Comparison of ENCODE assay signal across 3 fruit fly cellular contexts in genomic region chrX:3047691-3048090, dm6.
TF ChIP-seq lines count a peak whose summit lies in the region.

No protein-coding gene starts in this region.

TF ChIP-seq in whole organism, embryonic, 481 proteins besides CTCF, POLR2A, EP300 and RAD21 (continued from another document and continues in another):
- no peak for TF ChIP-seq ro (GFP tag; IDR thresholded peaks at IDR 0.05; lab: Robert Waterston, UW)
- no peak for TF ChIP-seq CG30431 (GFP tag; optimal IDR thresholded peaks at IDR 0.05; lab: Kevin White, UChicago)
- TF ChIP-seq CG8388 (GFP tag; optimal IDR thresholded peaks at IDR 0.05; lab: Kevin White, UChicago) = no peak
- no peak for TF ChIP-seq CG10462 (GFP tag; optimal IDR thresholded peaks at IDR 0.05; lab: Kevin White, UChicago)
- no peak for TF ChIP-seq Ssrp (tag; optimal IDR thresholded peaks at IDR 0.05; lab: Kevin White, UChicago)
- no peak for TF ChIP-seq D19B (GFP tag; optimal IDR thresholded peaks at IDR 0.05; lab: Kevin White, UChicago)
- TF ChIP-seq CG1832 (GFP tag; optimal IDR thresholded peaks at IDR 0.05; lab: Kevin White, UChicago) = no peak
- no peak for TF ChIP-seq CG8765 (GFP tag; IDR thresholded peaks at IDR 0.05; lab: Robert Waterston, UW)
- no peak for TF ChIP-seq Hmx (GFP tag; optimal IDR thresholded peaks at IDR 0.05; lab: Kevin White, UChicago)
- TF ChIP-seq CG2116 (GFP tag; optimal IDR thresholded peaks at IDR 0.05; lab: Kevin White, UChicago) = no peak
- no peak for TF ChIP-seq dmrt11E (tag; optimal IDR thresholded peaks at IDR 0.05; lab: Kevin White, UChicago)
- no peak for TF ChIP-seq sr (GFP tag; IDR thresholded peaks at IDR 0.05; lab: Robert Waterston, UW)
- no peak for TF ChIP-seq CG8089 (GFP tag; optimal IDR thresholded peaks at IDR 0.05; lab: Kevin White, UChicago)
- TF ChIP-seq tap (tag; optimal IDR thresholded peaks at IDR 0.05; lab: Kevin White, UChicago) = no peak
- TF ChIP-seq CG3726 (GFP tag; IDR thresholded peaks at IDR 0.05; lab: Robert Waterston, UW) = no peak
- peak; percentile 43 for TF ChIP-seq CG1603 (tag; optimal IDR thresholded peaks at IDR 0.05; lab: Kevin White, UChicago)
- no peak for TF ChIP-seq trh (GFP tag; optimal IDR thresholded peaks at IDR 0.05; lab: Kevin White, UChicago)
- no peak for TF ChIP-seq yki (optimal IDR thresholded peaks at IDR 0.05; lab: Kevin White, UChicago)
- TF ChIP-seq ap (GFP tag; IDR thresholded peaks at IDR 0.05; lab: Robert Waterston, UW) = no peak
- peak; percentile 46; the same call in 1 of the 3 replicates for TF ChIP-seq ci (GFP tag; IDR thresholded peaks at IDR 0.05; lab: Robert Waterston, UW)
- TF ChIP-seq dm (GFP tag; optimal IDR thresholded peaks at IDR 0.05; lab: Kevin White, UChicago) = no peak
- TF ChIP-seq gem (tag; optimal IDR thresholded peaks at IDR 0.05; lab: Kevin White, UChicago) = peak; percentile 9
- TF ChIP-seq HLHmδ (GFP tag; optimal IDR thresholded peaks at IDR 0.05; lab: Kevin White, UChicago) = no peak
- peak; percentile 94 for TF ChIP-seq Drgx (GFP tag; IDR thresholded peaks at IDR 0.05; lab: Robert Waterston, UW)
- TF ChIP-seq bbx (GFP tag; IDR thresholded peaks at IDR 0.05; lab: Robert Waterston, UW; ENCODE audit: partially characterized antibody) = no peak
- TF ChIP-seq Oaz (GFP tag; IDR thresholded peaks at IDR 0.05; lab: Robert Waterston, UW) = no peak
- TF ChIP-seq CG2875 (GFP tag; optimal IDR thresholded peaks at IDR 0.05; lab: Kevin White, UChicago) = no peak
- TF ChIP-seq mirr (GFP tag; optimal IDR thresholded peaks at IDR 0.05; lab: Kevin White, UChicago) = no peak
- no peak for TF ChIP-seq chif (GFP tag; optimal IDR thresholded peaks at IDR 0.05; lab: Kevin White, UChicago)
- no peak for TF ChIP-seq Dll (GFP tag; IDR thresholded peaks at IDR 0.05; lab: Robert Waterston, UW; ENCODE audit: partially characterized antibody)
- no peak for TF ChIP-seq ttk (GFP tag; IDR thresholded peaks at IDR 0.05; lab: Robert Waterston, UW)
- TF ChIP-seq CG17359 (tag; optimal IDR thresholded peaks at IDR 0.05; lab: Kevin White, UChicago) = no peak
- no peak for TF ChIP-seq CG32772 (GFP tag; IDR thresholded peaks at IDR 0.05; lab: Robert Waterston, UW)
- TF ChIP-seq nom (GFP tag; optimal IDR thresholded peaks at IDR 0.05; lab: Kevin White, UChicago) = peak; percentile 51
- TF ChIP-seq CG2202 (tag; optimal IDR thresholded peaks at IDR 0.05; lab: Kevin White, UChicago) = no peak
- no peak for TF ChIP-seq wek (GFP tag; optimal IDR thresholded peaks at IDR 0.05; lab: Kevin White, UChicago)
- TF ChIP-seq BEAF-32 (GFP tag; optimal IDR thresholded peaks at IDR 0.05; lab: Kevin White, UChicago) = no peak
- TF ChIP-seq sim (GFP tag; IDR thresholded peaks at IDR 0.05; lab: Robert Waterston, UW) = no peak
- TF ChIP-seq bab2 (GFP tag; optimal IDR thresholded peaks at IDR 0.05; lab: Kevin White, UChicago) = no peak
- TF ChIP-seq Sox102F (GFP tag; optimal IDR thresholded peaks at IDR 0.05; lab: Kevin White, UChicago) = peak; percentile 25
- TF ChIP-seq Med (GFP tag; lab: Kevin White, UChicago) = peak; percentile 59
- TF ChIP-seq jigr1 (GFP tag; IDR thresholded peaks at IDR 0.05; lab: Robert Waterston, UW) = no peak
- no peak for TF ChIP-seq Elba2 (GFP tag; optimal IDR thresholded peaks at IDR 0.05; lab: Kevin White, UChicago)
- TF ChIP-seq B-H2 (GFP tag; optimal IDR thresholded peaks at IDR 0.05; lab: Kevin White, UChicago) = no peak
- TF ChIP-seq gce (GFP tag; IDR thresholded peaks at IDR 0.05; lab: Robert Waterston, UW) = peak; percentile 43; the same call in 1 of the 3 replicates
- TF ChIP-seq bsh (GFP tag; optimal IDR thresholded peaks at IDR 0.05; lab: Kevin White, UChicago) = peak; percentile 31 to 75
- no peak for TF ChIP-seq CG16813 (GFP tag; IDR thresholded peaks at IDR 0.05; lab: Robert Waterston, UW; ENCODE audit: partially characterized antibody)

TF ChIP-seq in whole organism, prepupa, 60 proteins besides CTCF, POLR2A, EP300 and RAD21 (continued from another document):
- TF ChIP-seq CG9139 (GFP tag; optimal IDR thresholded peaks at IDR 0.05; lab: Kevin White, UChicago) = peak; percentile 63
- peak; percentile 92 for TF ChIP-seq CG3919 (GFP tag; optimal IDR thresholded peaks at IDR 0.05; lab: Kevin White, UChicago)
- peak; percentile 85 for TF ChIP-seq Gug (GFP tag; IDR thresholded peaks at IDR 0.05; lab: Robert Waterston, UW)
- TF ChIP-seq CG10669 (GFP tag; optimal IDR thresholded peaks at IDR 0.05; lab: Kevin White, UChicago) = peak; percentile 85
- TF ChIP-seq CG8632 (GFP tag; optimal IDR thresholded peaks at IDR 0.05; lab: Kevin White, UChicago) = peak; percentile 10
- peak; percentile 20 for TF ChIP-seq fd85E (GFP tag; optimal IDR thresholded peaks at IDR 0.05; lab: Kevin White, UChicago)
- peak; percentile 87 for TF ChIP-seq CG7368 (GFP tag; optimal IDR thresholded peaks at IDR 0.05; lab: Kevin White, UChicago)
- TF ChIP-seq svp (GFP tag; lab: Kevin White, UChicago) = peak; percentile 75
- TF ChIP-seq CG6808 (GFP tag; optimal IDR thresholded peaks at IDR 0.05; lab: Kevin White, UChicago) = peak; percentile 76
- TF ChIP-seq eg (GFP tag; IDR thresholded peaks at IDR 0.05; lab: Robert Waterston, UW) = peak; percentile 94
- peak; percentile 59 for TF ChIP-seq CG8319 (GFP tag; optimal IDR thresholded peaks at IDR 0.05; lab: Kevin White, UChicago)
- TF ChIP-seq Eip93F (GFP tag; optimal IDR thresholded peaks at IDR 0.05; lab: Kevin White, UChicago) = no peak
- TF ChIP-seq OdsH (GFP tag; optimal IDR thresholded peaks at IDR 0.05; lab: Kevin White, UChicago) = peak; percentile 88
- peak; percentile 88 for TF ChIP-seq Hr4 (GFP tag; optimal IDR thresholded peaks at IDR 0.05; lab: Kevin White, UChicago)
- peak; percentile 86 for TF ChIP-seq CG10631 (GFP tag; optimal IDR thresholded peaks at IDR 0.05; lab: Kevin White, UChicago)
- peak; percentile 87 for TF ChIP-seq Sox14 (GFP tag; optimal IDR thresholded peaks at IDR 0.05; lab: Kevin White, UChicago)
- TF ChIP-seq cyc (GFP tag; optimal IDR thresholded peaks at IDR 0.05; lab: Kevin White, UChicago) = peak; percentile 72
- peak; percentile 71 for TF ChIP-seq CG16779 (tag; optimal IDR thresholded peaks at IDR 0.05; lab: Kevin White, UChicago)
- peak; percentile 86 for TF ChIP-seq acj6 (GFP tag; optimal IDR thresholded peaks at IDR 0.05; lab: Kevin White, UChicago)
- TF ChIP-seq Blimp-1 (GFP tag; optimal IDR thresholded peaks at IDR 0.05; lab: Kevin White, UChicago) = no peak
- peak; percentile 39 for TF ChIP-seq CG34406 (GFP tag; optimal IDR thresholded peaks at IDR 0.05; lab: Kevin White, UChicago)
- peak; percentile 89 for TF ChIP-seq pdm3 (GFP tag; optimal IDR thresholded peaks at IDR 0.05; lab: Kevin White, UChicago)
- TF ChIP-seq CG11294 (GFP tag; IDR thresholded peaks at IDR 0.05; lab: Robert Waterston, UW) = peak; percentile 86
- peak; percentile 75 for TF ChIP-seq topi (GFP tag; optimal IDR thresholded peaks at IDR 0.05; lab: Kevin White, UChicago)
- TF ChIP-seq achi (GFP tag; optimal IDR thresholded peaks at IDR 0.05; lab: Kevin White, UChicago) = peak; percentile 87
- peak; percentile 49 for TF ChIP-seq CG11902 (GFP tag; optimal IDR thresholded peaks at IDR 0.05; lab: Kevin White, UChicago)
- peak; percentile 68 for TF ChIP-seq lz (GFP tag; optimal IDR thresholded peaks at IDR 0.05; lab: Kevin White, UChicago)
- peak; percentile 28 for TF ChIP-seq Ets21C (GFP tag; optimal IDR thresholded peaks at IDR 0.05; lab: Kevin White, UChicago)
- TF ChIP-seq CG6163 (GFP tag; IDR thresholded peaks at IDR 0.05; lab: Robert Waterston, UW) = peak; percentile 94
- TF ChIP-seq CG6792 (GFP tag; optimal IDR thresholded peaks at IDR 0.05; lab: Kevin White, UChicago) = peak; percentile 74
- peak; percentile 77 for TF ChIP-seq esn (GFP tag; optimal IDR thresholded peaks at IDR 0.05; lab: Kevin White, UChicago)
- TF ChIP-seq CG31627 (GFP tag; optimal IDR thresholded peaks at IDR 0.05; lab: Kevin White, UChicago) = peak; percentile 68
- peak; percentile 88 for TF ChIP-seq CG6276 (GFP tag; optimal IDR thresholded peaks at IDR 0.05; lab: Kevin White, UChicago)
- TF ChIP-seq dac (GFP tag; optimal IDR thresholded peaks at IDR 0.05; lab: Kevin White, UChicago) = peak; percentile 90
- peak; percentile 82 for TF ChIP-seq net (GFP tag; optimal IDR thresholded peaks at IDR 0.05; lab: Kevin White, UChicago)
- TF ChIP-seq CG8119 (GFP tag; IDR thresholded peaks at IDR 0.05; lab: Robert Waterston, UW) = peak; percentile 89
- peak; percentile 78 for TF ChIP-seq CG3032 (tag; optimal IDR thresholded peaks at IDR 0.05; lab: Kevin White, UChicago)
TF ChIP-seq in whole organism, prepupa: peak in this region for 56.

TF ChIP-seq in whole organism, wandering third instar larva, 38 proteins besides CTCF, POLR2A, EP300 and RAD21 (continued from another document):
- TF ChIP-seq Sp1 (GFP tag; optimal IDR thresholded peaks at IDR 0.05; lab: Kevin White, UChicago) (peak; percentile 33), brk (GFP tag; optimal IDR thresholded peaks at IDR 0.05; lab: Kevin White, UChicago) (no peak), dmrt93B (GFP tag; optimal IDR thresholded peaks at IDR 0.05; lab: Kevin White, UChicago) (peak; percentile 20), dl (GFP tag; optimal IDR thresholded peaks at IDR 0.05; lab: Kevin White, UChicago; ENCODE audit: insufficient read depth in 1 of 2, partially characterized antibody in 2 of 2) (no peak), foxo (GFP tag; optimal IDR thresholded peaks at IDR 0.05; lab: Kevin White, UChicago) (peak in 1 of 2 experiments; percentile 70), Hnf4 (GFP tag; optimal IDR thresholded peaks at IDR 0.05; lab: Kevin White, UChicago) (peak; percentile 38)
